Fruit fly (Drosophila melanogaster) S2 (cell line): ENCODE measurements around the gene CG13117.

Experiments
- CG8478 ChIP-seq: fragments of >200 bp; optimal IDR thresholded peaks from 2 replicates; lab custom pipeline; 2018
- CTCF ChIP-seq, 2 experiments: fragments of >200 bp; optimal IDR thresholded peaks; 2 replicates each; lab custom pipeline; 2018

- TF ChIP-seq CTCF (optimal IDR thresholded peaks at IDR 0.05; lab: Kevin White, UChicago), result peak; percentile 26 to 49
- TF ChIP-seq CG8478 (lab: Kevin White, UChicago), result no peak
These were observed 25.3 kb upstream of the CG13117 start, which contains the start of gene CG4364 for dm6 chr2L:9711107-9711585.
